Worm (Caenorhabditis elegans): ENCODE measurements around the gene itr-1.

DNA sequence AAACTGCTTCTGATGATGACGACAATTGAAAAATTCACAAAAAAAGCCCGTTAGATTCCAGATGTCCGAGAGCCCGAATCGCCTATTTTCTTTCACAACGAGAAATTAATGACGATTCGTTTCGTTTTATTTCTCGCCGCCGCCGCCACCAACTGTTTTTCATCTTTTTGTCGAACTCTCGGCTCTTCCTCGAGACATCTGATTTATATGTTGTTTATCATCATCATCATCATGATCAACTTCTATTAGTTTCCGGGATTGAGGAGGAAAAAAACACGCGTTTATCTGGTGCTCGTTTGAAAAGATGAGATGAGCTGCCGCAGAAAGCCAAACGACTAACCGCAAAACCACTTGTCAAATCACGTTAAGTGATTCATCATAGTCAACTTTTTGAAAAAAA lies 15.5 kb upstream of the itr-1 start:
- TF ChIP-seq ama-1 (optimal IDR thresholded peaks at IDR 0.05), result no peak
- no peak for TF ChIP-seq hmg-11 (tag; optimal IDR thresholded peaks at IDR 0.05)
- no peak for TF ChIP-seq aly-2 (tag; optimal IDR thresholded peaks at IDR 0.05)
- no peak for TF ChIP-seq fos-1 (tag; optimal IDR thresholded peaks at IDR 0.05)
- no peak for TF ChIP-seq pqm-1 (tag; optimal IDR thresholded peaks at IDR 0.05)
- TF ChIP-seq jun-1 (tag; optimal IDR thresholded peaks at IDR 0.05), result no peak
- no peak for TF ChIP-seq zag-1 (tag; optimal IDR thresholded peaks at IDR 0.05)

Data from whole organism, L3 larva.